Worm (Caenorhabditis elegans): ENCODE data around the gene F56B3.6.

- TF ChIP-seq hlh-8 (tag; optimal IDR thresholded peaks at IDR 0.05) (no peak), pag-3 (tag; optimal IDR thresholded peaks at IDR 0.05; ENCODE audit: borderline replicate concordance) (no peak), fkh-10 (GFP tag; optimal IDR thresholded peaks at IDR 0.05) (no peak), hlh-6 (tag; optimal IDR thresholded peaks at IDR 0.05) (no peak)
These were observed 6.4 kb downstream of the F56B3.6 start, which contains the start of gene F56B3.4 for ce11 chrIV:794275-794674.
